Comparison of ENCODE assay signal across 2 fruit fly cellular contexts in the genomic region with DNA sequence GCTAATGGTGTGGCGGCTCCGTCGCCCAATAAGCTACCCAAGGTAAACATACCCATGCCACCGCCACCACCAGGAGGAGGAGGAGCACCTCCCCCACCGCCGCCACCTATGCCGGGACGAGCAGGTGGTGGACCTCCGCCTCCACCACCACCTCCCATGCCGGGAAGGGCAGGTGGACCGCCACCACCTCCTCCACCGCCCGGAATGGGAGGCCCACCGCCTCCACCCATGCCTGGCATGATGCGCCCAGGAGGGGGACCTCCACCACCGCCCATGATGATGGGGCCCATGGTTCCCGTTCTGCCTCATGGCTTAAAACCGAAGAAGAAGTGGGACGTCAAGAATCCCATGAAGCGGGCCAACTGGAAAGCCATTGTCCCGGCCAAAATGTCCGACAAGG.
TF ChIP-seq lines count a peak whose summit lies in the region.

No protein-coding gene starts in this region.

- no peak for TF ChIP-seq CTCF in whole organism, embryonic (GFP tag; optimal IDR thresholded peaks at IDR 0.05; lab: Kevin White, UChicago)

TF ChIP-seq in whole organism, embryonic, 481 proteins besides CTCF, POLR2A, EP300 and RAD21:
- TF ChIP-seq ci (GFP tag; IDR thresholded peaks at IDR 0.05; lab: Robert Waterston, UW), result 0 out of 3 replicates have a peak, but pooled peaks have one; percentile 10
- TF ChIP-seq Hr39 (optimal IDR thresholded peaks at IDR 0.05; lab: Kevin White, UChicago), result peak; percentile 88
- TF ChIP-seq prd (optimal IDR thresholded peaks at IDR 0.05; lab: Kevin White, UChicago), result no peak
- TF ChIP-seq prd (GFP tag; IDR thresholded peaks at IDR 0.05; lab: Robert Waterston, UW), result 0 out of 3 replicates have a peak, but pooled peaks have one; percentile 22
- no peak for TF ChIP-seq Dll (GFP tag; IDR thresholded peaks at IDR 0.05; lab: Robert Waterston, UW; ENCODE audit: partially characterized antibody)
- TF ChIP-seq CG7357 (GFP tag; IDR thresholded peaks at IDR 0.05; lab: Robert Waterston, UW), result no peak
- no peak for TF ChIP-seq Tbp (GFP tag; optimal IDR thresholded peaks at IDR 0.05; lab: Kevin White, UChicago)
- TF ChIP-seq sens (GFP tag; lab: Kevin White, UChicago), result no peak
- no peak for TF ChIP-seq Ssrp (tag; optimal IDR thresholded peaks at IDR 0.05; lab: Kevin White, UChicago)
- 0 out of 3 replicates have a peak, but pooled peaks have one; percentile 6 for TF ChIP-seq ken (GFP tag; IDR thresholded peaks at IDR 0.05; lab: Robert Waterston, UW)
- TF ChIP-seq CG3726 (GFP tag; IDR thresholded peaks at IDR 0.05; lab: Robert Waterston, UW), result 0 out of 3 replicates have a peak, but pooled peaks have one; percentile 55
- TF ChIP-seq zf30C (GFP tag; optimal IDR thresholded peaks at IDR 0.05; lab: Kevin White, UChicago), result no peak
- TF ChIP-seq Bgb (GFP tag; IDR thresholded peaks at IDR 0.05; lab: Robert Waterston, UW; ENCODE audit: partially characterized antibody), result 0 out of 2 replicates have a peak, but pooled peaks have one; percentile 14
- no peak for TF ChIP-seq Poxn (GFP tag; IDR thresholded peaks at IDR 0.05; lab: Robert Waterston, UW)
- TF ChIP-seq CG9727 (GFP tag; optimal IDR thresholded peaks at IDR 0.05; lab: Kevin White, UChicago), result no peak
- TF ChIP-seq zfh1 (GFP tag; IDR thresholded peaks at IDR 0.05; lab: Robert Waterston, UW), result peak; percentile 8; the same call in 1 of the 3 replicates

TF ChIP-seq in whole organism, wandering third instar larva, 38 proteins besides CTCF, POLR2A, EP300 and RAD21:
- TF ChIP-seq psq (GFP tag; optimal IDR thresholded peaks at IDR 0.05; lab: Kevin White, UChicago), result no peak
- TF ChIP-seq jim (GFP tag; optimal IDR thresholded peaks at IDR 0.05; lab: Kevin White, UChicago), result no peak
- no peak for TF ChIP-seq pan (optimal IDR thresholded peaks at IDR 0.05; lab: Kevin White, UChicago)
- peak; percentile 99 for TF ChIP-seq Dfd (GFP tag; optimal IDR thresholded peaks at IDR 0.05; lab: Kevin White, UChicago)
- no peak for TF ChIP-seq lola (GFP tag; optimal IDR thresholded peaks at IDR 0.05; lab: Kevin White, UChicago)
- TF ChIP-seq br (GFP tag; optimal IDR thresholded peaks at IDR 0.05; lab: Kevin White, UChicago), result no peak
TF ChIP-seq in whole organism, wandering third instar larva: peak in this region for 1.
